Fruit fly (Drosophila melanogaster) whole organism, pupa: ENCODE data around the gene CG12948.

Source experiments
- CG10348 ChIP-seq: fragments of 200-800 bp; sonication (Bioruptor generic); IDR thresholded peaks from 2 replicates; pipeline ENCODE4 v1.3.6; 2022; ENCODE audit warnings: missing biosample characterization, missing genetic modification characterization
- CG12605 ChIP-seq: fragments of 200-800 bp; sonication (Bioruptor generic); IDR thresholded peaks from 2 replicates; pipeline ENCODE4 v1.3.6; 2022; ENCODE audit warnings: missing biosample characterization, missing genetic modification characterization
- CG13204 ChIP-seq: fragments of 200-800 bp; sonication (Bioruptor generic); optimal IDR thresholded peaks from 2 replicates; lab custom pipeline; 2018; ENCODE audit warnings: missing biosample characterization, mild to moderate bottlenecking, missing genetic modification characterization, moderate library complexity
- CG14655 ChIP-seq: fragments of 200-800 bp; sonication (Bioruptor generic); optimal IDR thresholded peaks from 3 replicates; lab custom pipeline; 2017; ENCODE audit warnings: mild to moderate bottlenecking, missing biosample characterization, missing genetic modification reagents, missing genetic modification characterization
- CG15710 ChIP-seq: fragments of 200-800 bp; sonication (Bioruptor generic); optimal IDR thresholded peaks from 2 replicates; lab custom pipeline; 2018; ENCODE audit warnings: missing biosample characterization, mild to moderate bottlenecking, missing genetic modification characterization, moderate library complexity
- CG17806 ChIP-seq: fragments of 200-800 bp; sonication (Bioruptor generic); optimal IDR thresholded peaks from 2 replicates; lab custom pipeline; 2018; ENCODE audit warnings: missing biosample characterization, mild to moderate bottlenecking, missing genetic modification characterization, moderate library complexity
- CG32121 ChIP-seq: fragments of 200-800 bp; sonication (Bioruptor generic); IDR thresholded peaks from 2 replicates; pipeline ENCODE4 v1.3.6; 2022; ENCODE audit warnings: missing biosample characterization, missing genetic modification characterization
- CG34367 ChIP-seq: fragments of 200-800 bp; sonication (Bioruptor generic); optimal IDR thresholded peaks from 2 replicates; lab custom pipeline; 2018; ENCODE audit warnings: missing biosample characterization, mild to moderate bottlenecking, missing genetic modification characterization
- CG4496 ChIP-seq: fragments of 200-800 bp; sonication (Bioruptor generic); IDR thresholded peaks from 3 replicates; pipeline ENCODE4 v1.3.6; 2022; ENCODE audit warnings: missing biosample characterization, missing genetic modification characterization
- CG8159 ChIP-seq: fragments of 200-800 bp; sonication (Bioruptor generic); optimal IDR thresholded peaks from 3 replicates; lab custom pipeline; 2018; ENCODE audit warnings: missing biosample characterization, mild to moderate bottlenecking, missing genetic modification characterization, moderate library complexity
- CG8301 ChIP-seq: fragments of 200-800 bp; sonication (Bioruptor generic); optimal IDR thresholded peaks from 2 replicates; lab custom pipeline; 2018; ENCODE audit warnings: missing biosample characterization, mild to moderate bottlenecking, missing genetic modification characterization
- CG9948 ChIP-seq: fragments of 200-800 bp; sonication (Bioruptor generic); optimal IDR thresholded peaks from 2 replicates; lab custom pipeline; 2018; ENCODE audit warnings: missing biosample characterization, mild to moderate bottlenecking, missing genetic modification characterization, moderate library complexity
- D1 ChIP-seq: fragments of 200-800 bp; sonication (Bioruptor generic); optimal IDR thresholded peaks from 2 replicates; lab custom pipeline; 2018; ENCODE audit warnings: missing biosample characterization, mild to moderate bottlenecking, missing genetic modification characterization, moderate library complexity
- EcR ChIP-seq: fragments of 200-800 bp; sonication (Bioruptor generic); optimal IDR thresholded peaks from 3 replicates; lab custom pipeline; 2019; ENCODE audit warnings: missing biosample characterization, missing genetic modification characterization, mild to moderate bottlenecking, moderate library complexity, missing genetic modification reagents
- Ets98B ChIP-seq: fragments of 200-800 bp; sonication (Bioruptor generic); IDR thresholded peaks from 2 replicates; pipeline ENCODE4 v1.3.6; 2022; ENCODE audit warnings: missing biosample characterization, missing genetic modification characterization
- Pif1A ChIP-seq: fragments of 200-800 bp; sonication (Bioruptor generic); optimal IDR thresholded peaks from 3 replicates; lab custom pipeline; 2016; ENCODE audit warnings: missing biosample characterization, missing genetic modification characterization
- Pif1B ChIP-seq: fragments of 200-800 bp; sonication (Bioruptor generic); optimal IDR thresholded peaks from 3 replicates; lab custom pipeline; 2016; ENCODE audit warnings: missing biosample characterization, missing genetic modification characterization
- Snoo ChIP-seq: fragments of 200-800 bp; sonication (Bioruptor generic); optimal IDR thresholded peaks from 3 replicates; lab custom pipeline; 2017; ENCODE audit warnings: missing biosample characterization, mild to moderate bottlenecking, missing genetic modification characterization, inconsistent platforms
- fd96Ca ChIP-seq: fragments of 200-800 bp; sonication (Bioruptor generic); IDR thresholded peaks from 3 replicates; pipeline ENCODE4 v1.3.6; 2022; ENCODE audit warnings: missing biosample characterization, missing genetic modification characterization
- gl ChIP-seq: fragments of 200-800 bp; sonication (Bioruptor generic); optimal IDR thresholded peaks from 2 replicates; lab custom pipeline; 2018; ENCODE audit warnings: missing biosample characterization, mild to moderate bottlenecking, missing genetic modification characterization
- rn ChIP-seq: fragments of 200-800 bp; sonication (Bioruptor generic); IDR thresholded peaks from 2 replicates; pipeline ENCODE4 v1.3.6; 2022; ENCODE audit warnings: missing biosample characterization, missing genetic modification characterization

CG12948 gene

DNA sequence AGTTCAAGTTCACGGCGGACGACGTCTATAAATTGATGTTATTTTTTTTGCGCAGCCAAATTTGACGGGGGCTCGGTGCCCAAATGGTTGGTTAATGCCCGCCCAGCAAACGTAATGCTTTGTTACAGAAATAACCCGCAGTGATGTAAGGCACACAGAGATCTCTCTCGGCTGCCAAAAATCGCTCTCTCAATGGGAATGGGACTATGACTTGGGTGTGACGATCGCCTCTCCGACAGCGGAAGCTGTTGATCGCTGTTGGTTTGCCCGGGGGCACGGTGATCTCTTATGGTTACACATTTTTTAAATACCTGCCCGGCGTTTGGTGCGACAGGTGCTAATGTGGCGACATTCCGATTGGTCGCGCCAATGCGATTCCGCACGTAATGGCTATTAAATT lies 22.6 kb upstream of the CG12948 start:
- TF ChIP-seq CG32121 (GFP tag; lab: Robert Waterston, UW) = peak; percentile 46; the same call in 1 of the 2 replicates
- no peak for TF ChIP-seq fd96Ca (GFP tag; lab: Robert Waterston, UW)
- TF ChIP-seq, all 21 proteins: peak for 1

DNA sequence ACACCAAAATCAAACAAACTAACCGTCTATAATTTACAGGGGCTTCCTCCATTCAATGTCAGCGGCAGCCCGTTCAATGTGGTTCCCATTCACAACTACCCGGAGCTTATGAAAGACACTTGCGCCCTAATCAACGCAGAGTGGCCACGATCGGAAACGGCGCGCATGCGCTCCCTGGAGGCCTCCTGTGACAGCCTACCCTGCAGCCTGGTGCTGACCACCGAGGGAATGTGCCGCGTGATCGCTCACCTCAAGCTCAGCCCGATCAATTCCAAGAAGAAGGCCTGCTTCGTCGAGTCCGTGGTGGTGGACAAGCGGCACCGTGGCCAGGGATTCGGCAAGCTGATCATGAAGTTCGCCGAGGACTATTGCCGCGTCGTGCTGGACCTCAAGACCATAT lies 21.3 kb upstream of the CG12948 start, which contains the start of gene MED6:
Gene MED6 (minus strand): TSS at position 101 of the 400 bp plus-strand sequence.
- TF ChIP-seq CG4496 (GFP tag; lab: Robert Waterston, UW) = no peak
- TF ChIP-seq CG8301 (tag; lab: Kevin White, UChicago) = no peak
- TF ChIP-seq CG13204 (GFP tag; lab: Kevin White, UChicago) = no peak
- no peak for TF ChIP-seq CG8159 (tag; lab: Kevin White, UChicago)
- TF ChIP-seq Pif1A = no peak
- TF ChIP-seq fd96Ca (GFP tag; lab: Robert Waterston, UW) = no peak
- TF ChIP-seq CG14655 (GFP tag; lab: Kevin White, UChicago) = no peak
- TF ChIP-seq gl (tag; lab: Kevin White, UChicago) = no peak
- TF ChIP-seq CG10348 (GFP tag; lab: Robert Waterston, UW) = no peak
- no peak for TF ChIP-seq CG32121 (GFP tag; lab: Robert Waterston, UW)
- no peak for TF ChIP-seq CG9948 (tag; lab: Kevin White, UChicago)
- no peak for TF ChIP-seq Ets98B (GFP tag; lab: Robert Waterston, UW)

DNA sequence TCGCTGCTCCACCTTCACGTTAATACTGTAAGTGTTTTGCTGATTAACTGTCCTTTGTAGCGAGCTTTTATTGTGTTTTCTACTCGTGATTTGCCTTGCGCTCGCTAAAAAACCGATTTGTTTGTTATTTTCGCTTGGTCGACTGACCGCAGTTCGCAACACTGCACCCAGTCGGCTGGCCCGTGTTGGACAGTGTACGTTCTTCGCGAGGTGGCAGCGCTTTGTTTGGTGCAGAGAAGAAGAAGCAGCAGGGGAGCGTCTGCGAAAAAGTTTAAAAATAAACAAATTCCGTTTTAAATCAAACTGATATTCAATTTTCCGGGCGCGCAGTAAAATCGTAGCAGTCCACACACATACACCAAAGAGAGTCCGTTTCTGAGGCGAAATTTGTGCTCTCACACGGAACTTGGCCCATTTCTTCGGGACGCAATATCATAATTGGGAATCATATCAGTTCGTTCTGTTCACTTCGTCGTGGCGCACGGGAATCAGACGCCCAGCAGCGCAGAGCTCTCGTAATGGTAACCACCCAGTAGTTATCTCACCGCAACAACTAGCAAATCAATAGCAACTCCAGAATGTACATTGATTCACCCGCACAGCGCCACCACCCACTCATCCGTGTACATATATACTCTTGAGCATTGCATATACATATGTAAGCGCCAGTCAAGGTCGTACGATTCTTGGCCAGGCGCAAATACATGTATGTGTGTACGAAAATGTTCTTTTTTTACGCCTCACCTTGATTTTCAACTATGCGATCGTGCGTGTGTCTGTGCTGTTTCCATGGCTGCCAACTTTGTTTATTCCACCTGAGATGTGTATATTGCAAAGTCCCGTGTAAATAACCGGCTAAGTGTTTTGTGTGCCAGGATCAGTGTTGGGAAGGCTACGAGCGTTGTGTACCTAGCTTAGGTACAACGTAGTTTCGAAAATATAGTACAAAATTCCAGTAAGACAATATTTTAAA lies 20.4 kb upstream of the CG12948 start, which contains the start of gene Naa80:
Gene Naa80 (plus strand): TSS at position 215 of the 973 bp plus-strand sequence.
- TF ChIP-seq CG12605 (GFP tag; lab: Robert Waterston, UW) = no peak
- TF ChIP-seq fd96Ca (GFP tag; lab: Robert Waterston, UW) = 0 out of 3 replicates have a peak, but pooled peaks have one; percentile 39
- TF ChIP-seq CG4496 (GFP tag; lab: Robert Waterston, UW) = peak; percentile 37; the same call in 1 of the 3 replicates
- no peak for TF ChIP-seq CG9948 (tag; lab: Kevin White, UChicago)
- peak; percentile 8 for TF ChIP-seq CG17806 (tag; lab: Kevin White, UChicago)
- TF ChIP-seq Pif1B = no peak
- peak; percentile 62 for TF ChIP-seq gl (tag; lab: Kevin White, UChicago)
- TF ChIP-seq EcR (GFP tag; lab: Kevin White, UChicago) = peak; percentile 79
- TF ChIP-seq CG32121 (GFP tag; lab: Robert Waterston, UW) = no peak
- TF ChIP-seq CG13204 (GFP tag; lab: Kevin White, UChicago) = no peak
- TF ChIP-seq Snoo = peak; percentile 44
- peak; percentile 57 for TF ChIP-seq CG34367 (tag; lab: Kevin White, UChicago)
- no peak for TF ChIP-seq CG14655 (GFP tag; lab: Kevin White, UChicago)
- peak; percentile 15 for TF ChIP-seq CG8159 (tag; lab: Kevin White, UChicago)
- TF ChIP-seq CG15710 (tag; lab: Kevin White, UChicago) = peak; percentile 41
- TF ChIP-seq Ets98B (GFP tag; lab: Robert Waterston, UW) = peak; percentile 52
- no peak for TF ChIP-seq D1 (tag; lab: Kevin White, UChicago)
- no peak for TF ChIP-seq CG10348 (GFP tag; lab: Robert Waterston, UW)
- TF ChIP-seq rn (GFP tag; lab: Robert Waterston, UW) = peak; percentile 48; the same call in 1 of the 2 replicates
- TF ChIP-seq Pif1A = peak; percentile 80
- TF ChIP-seq CG8301 (tag; lab: Kevin White, UChicago) = peak; percentile 32

DNA sequence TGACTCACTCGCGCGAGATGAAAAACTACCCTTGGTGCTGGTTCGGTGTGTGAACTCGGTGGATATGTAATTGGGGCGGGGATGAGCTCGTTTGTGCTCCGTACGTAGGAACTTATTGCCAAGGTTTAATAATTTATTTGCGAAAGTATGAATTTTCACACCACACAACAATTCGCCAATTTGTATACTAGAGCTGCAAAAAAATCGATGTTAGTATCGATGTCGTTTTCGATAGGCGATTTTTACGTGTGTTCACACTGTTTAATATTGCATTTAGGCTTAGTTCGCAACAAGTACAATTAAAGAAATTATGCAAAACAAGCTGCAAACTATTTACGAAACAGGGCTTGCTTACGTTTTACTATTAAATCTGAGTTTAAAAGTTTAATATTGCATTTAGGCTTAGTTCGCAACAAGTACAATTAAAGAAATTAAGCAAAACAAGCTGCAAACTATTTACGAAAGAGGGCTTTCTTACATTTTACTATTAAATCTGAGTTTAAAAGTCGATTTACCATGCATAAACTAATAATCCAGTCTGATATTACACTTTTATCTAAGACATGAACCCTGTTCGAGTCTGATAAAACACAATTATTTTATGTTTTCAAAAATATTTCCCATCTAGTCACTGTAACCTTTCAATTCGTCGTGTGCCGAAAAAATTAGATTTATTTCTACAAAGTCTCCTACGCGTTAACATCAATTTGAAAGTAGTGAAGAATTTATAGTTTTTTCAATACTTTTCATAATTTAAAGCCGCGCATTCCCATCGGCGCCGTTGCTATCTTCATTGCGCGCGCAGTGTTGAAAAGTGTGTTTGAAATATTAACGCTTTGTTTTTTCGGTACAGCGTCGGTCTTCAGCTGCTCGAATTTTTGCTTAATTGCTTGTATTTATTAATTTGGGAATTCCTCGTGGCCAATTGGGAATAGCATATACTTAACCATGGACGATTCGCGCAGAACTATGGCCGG lies 15.7 kb upstream of the CG12948 start, which contains the start of the genes Snap24 and CG8478:
Gene Snap24 (minus strand): TSS at position 196 of the 977 bp plus-strand sequence.
Gene CG8478 (plus strand): TSS at position 696 of the 977 bp plus-strand sequence.
- TF ChIP-seq gl (tag; lab: Kevin White, UChicago) (no peak), CG10348 (GFP tag; lab: Robert Waterston, UW) (no peak), CG9948 (tag; lab: Kevin White, UChicago) (peak; percentile 28), Snoo (peak; percentile 12), rn (GFP tag; lab: Robert Waterston, UW) (no peak)
